Fruit fly (Drosophila melanogaster): ENCODE data around the gene tadr.

Gene tadr

dm6 chr2L:21102399-21103108 lies 27.3 kb downstream of the tadr start, which contains the start of gene CG9257 (continued):
- TF ChIP-seq Xbp1 (GFP tag; optimal IDR thresholded peaks at IDR 0.05): peak; percentile 26
- peak; percentile 13 for TF ChIP-seq phol (tag; optimal IDR thresholded peaks at IDR 0.05)
- TF ChIP-seq CG33213 (GFP tag; optimal IDR thresholded peaks at IDR 0.05): peak; percentile 38
- TF ChIP-seq Rfx (GFP tag; IDR thresholded peaks at IDR 0.05): 0 out of 2 replicates have a peak, but pooled peaks have one; percentile 9
- TF ChIP-seq BEAF-32 (GFP tag; optimal IDR thresholded peaks at IDR 0.05): peak; percentile 38
- TF ChIP-seq chinmo (GFP tag; IDR thresholded peaks at IDR 0.05; ENCODE audit: partially characterized antibody): 0 out of 4 replicates have a peak, but pooled peaks have one; percentile 10
- TF ChIP-seq CG17829 (tag; optimal IDR thresholded peaks at IDR 0.05): peak; percentile 11
- peak in 1 of 3 experiments; percentile 32 for TF ChIP-seq Stat92E (GFP tag; optimal IDR thresholded peaks at IDR 0.05)
- no peak for TF ChIP-seq Dbx (GFP tag; IDR thresholded peaks at IDR 0.05)
- TF ChIP-seq dm (GFP tag; optimal IDR thresholded peaks at IDR 0.05): peak; percentile 97
- TF ChIP-seq CG14710 (tag; optimal IDR thresholded peaks at IDR 0.05): peak; percentile 59
- peak; percentile 86 for TF ChIP-seq CG9797 (GFP tag; optimal IDR thresholded peaks at IDR 0.05)
- TF ChIP-seq row (GFP tag; IDR thresholded peaks at IDR 0.05): peak; percentile 74
- peak; percentile 0 for TF ChIP-seq CG7786 (GFP tag; optimal IDR thresholded peaks at IDR 0.05)
- TF ChIP-seq Side (GFP tag; optimal IDR thresholded peaks at IDR 0.05): peak; percentile 6
- TF ChIP-seq CG6654 (GFP tag; optimal IDR thresholded peaks at IDR 0.05): no peak
- TF ChIP-seq nerfin-2 (GFP tag; IDR thresholded peaks at IDR 0.05; ENCODE audit: partially characterized antibody): no peak
- 0 out of 2 replicates have a peak, but pooled peaks have one; percentile 4 for TF ChIP-seq NFAT (GFP tag; IDR thresholded peaks at IDR 0.05)
- TF ChIP-seq CG12391 (tag; optimal IDR thresholded peaks at IDR 0.05): peak; percentile 33
- TF ChIP-seq TFAM (GFP tag; optimal IDR thresholded peaks at IDR 0.05): no peak
- peak; percentile 84 for TF ChIP-seq gfzf (GFP tag; optimal IDR thresholded peaks at IDR 0.05)
- TF ChIP-seq CG12659 (GFP tag; optimal IDR thresholded peaks at IDR 0.05): peak; percentile 65
- peak; percentile 87 for TF ChIP-seq YL-1 (GFP tag; optimal IDR thresholded peaks at IDR 0.05)
- peak; percentile 6 for TF ChIP-seq Med (GFP tag)
- no peak for TF ChIP-seq CG1832 (GFP tag; optimal IDR thresholded peaks at IDR 0.05)
- peak; percentile 44 for TF ChIP-seq CG8388 (GFP tag; optimal IDR thresholded peaks at IDR 0.05)
- peak; percentile 38 for TF ChIP-seq CG18011 (GFP tag; optimal IDR thresholded peaks at IDR 0.05)
- peak; percentile 28; the same call in 1 of the 3 replicates for TF ChIP-seq CG17361 (GFP tag; IDR thresholded peaks at IDR 0.05)
- peak; percentile 45 for TF ChIP-seq CG2120 (GFP tag; optimal IDR thresholded peaks at IDR 0.05)
- TF ChIP-seq sna (GFP tag; IDR thresholded peaks at IDR 0.05; ENCODE audit: partially characterized antibody): 0 out of 2 replicates have a peak, but pooled peaks have one; percentile 31
- TF ChIP-seq Aef1 (GFP tag; IDR thresholded peaks at IDR 0.05): no peak
- TF ChIP-seq CG3065 (GFP tag; optimal IDR thresholded peaks at IDR 0.05): no peak
- no peak for TF ChIP-seq CG3847 (GFP tag; IDR thresholded peaks at IDR 0.05)
- peak; percentile 65 for TF ChIP-seq pzg (GFP tag; optimal IDR thresholded peaks at IDR 0.05)
- no peak for TF ChIP-seq wek (GFP tag; optimal IDR thresholded peaks at IDR 0.05)
- no peak for TF ChIP-seq CG16779 (GFP tag; IDR thresholded peaks at IDR 0.05)
- peak; percentile 61 for TF ChIP-seq Sin3A (optimal IDR thresholded peaks at IDR 0.05)
- peak; percentile 39 for TF ChIP-seq CG30020 (tag; optimal IDR thresholded peaks at IDR 0.05)
- peak; percentile 6 for TF ChIP-seq CG13424 (tag; optimal IDR thresholded peaks at IDR 0.05)
- peak; percentile 26 for TF ChIP-seq Sry-δ (GFP tag; optimal IDR thresholded peaks at IDR 0.05)
- TF ChIP-seq CG3281 (GFP tag; optimal IDR thresholded peaks at IDR 0.05): no peak
- peak; percentile 38 for TF ChIP-seq Hmr (GFP tag; optimal IDR thresholded peaks at IDR 0.05)
- no peak for TF ChIP-seq CG16815 (GFP tag; optimal IDR thresholded peaks at IDR 0.05)
- no peak for TF ChIP-seq CG12071 (GFP tag; optimal IDR thresholded peaks at IDR 0.05)
- no peak for TF ChIP-seq lov (optimal IDR thresholded peaks at IDR 0.05)
- no peak for TF ChIP-seq lov (GFP tag; IDR thresholded peaks at IDR 0.05)

Measured in whole organism, embryonic.